Fruit fly (Drosophila melanogaster) whole organism, embryonic: ENCODE measurements around the gene asun.

Experiments used
- Antp ChIP-seq: fragments of 200-800 bp; sonication (Bioruptor generic); optimal IDR thresholded peaks from 3 replicates; lab custom pipeline; 2016; ENCODE audit warnings: missing biosample characterization, missing genetic modification characterization
- Asciz ChIP-seq: fragments of 200-800 bp; sonication (Bioruptor generic); optimal IDR thresholded peaks from 2 replicates; lab custom pipeline; 2017; ENCODE audit warnings: missing biosample characterization, mild to moderate bottlenecking, missing genetic modification characterization, missing genetic modification reagents
- CG10366 ChIP-seq: fragments of 200-800 bp; sonication (Bioruptor generic); IDR thresholded peaks from 2 replicates; pipeline ENCODE4 v1.3.6; 2022; ENCODE audit warnings: missing biosample characterization, missing genetic modification characterization
- CG10654 ChIP-seq: fragments of 200-800 bp; sonication (Bioruptor generic); optimal IDR thresholded peaks from 2 replicates; lab custom pipeline; 2016; ENCODE audit warnings: missing biosample characterization, missing genetic modification characterization
- CG11247 ChIP-seq: fragments of 200-800 bp; sonication (Bioruptor generic); IDR thresholded peaks from 2 replicates; pipeline ENCODE4 v1.3.6; 2022; ENCODE audit warnings: missing biosample characterization, missing genetic modification characterization
- CG12104 ChIP-seq: fragments of 200-800 bp; sonication (Bioruptor generic); optimal IDR thresholded peaks from 3 replicates; lab custom pipeline; 2016; ENCODE audit warnings: missing biosample characterization, missing genetic modification characterization
- CG12299 ChIP-seq: fragments of 200-800 bp; sonication (Bioruptor generic); optimal IDR thresholded peaks from 2 replicates; lab custom pipeline; 2018; ENCODE audit warnings: missing biosample characterization, mild to moderate bottlenecking, missing genetic modification characterization
- CG12744 ChIP-seq: fragments of 200-800 bp; sonication (Bioruptor generic); optimal IDR thresholded peaks from 2 replicates; lab custom pipeline; 2016; ENCODE audit warnings: missing biosample characterization, missing genetic modification characterization
- CG13287 ChIP-seq: fragments of 200-800 bp; sonication (Bioruptor generic); IDR thresholded peaks from 2 replicates; pipeline ENCODE4 v1.3.6; 2022; ENCODE audit warnings: missing biosample characterization, missing genetic modification characterization; ENCODE audit not compliant: partially characterized antibody
- CG1832 ChIP-seq: fragments of 200-800 bp; sonication (Bioruptor generic); optimal IDR thresholded peaks from 2 replicates; lab custom pipeline; 2017; ENCODE audit warnings: missing biosample characterization, mild to moderate bottlenecking, missing genetic modification characterization, inconsistent platforms
- CG2202 ChIP-seq: fragments of 200-800 bp; sonication (Bioruptor generic); optimal IDR thresholded peaks from 2 replicates; lab custom pipeline; 2018; ENCODE audit warnings: missing biosample characterization, mild to moderate bottlenecking, missing genetic modification characterization
- CG2678 ChIP-seq: fragments of 200-800 bp; sonication (Bioruptor generic); optimal IDR thresholded peaks from 3 replicates; lab custom pipeline; 2019; ENCODE audit warnings: missing biosample characterization, mild to moderate bottlenecking, missing genetic modification characterization, moderate library complexity
- CG3407 ChIP-seq: fragments of 200-800 bp; sonication (Bioruptor generic); optimal IDR thresholded peaks from 2 replicates; lab custom pipeline; 2018; ENCODE audit warnings: missing biosample characterization, mild to moderate bottlenecking, missing genetic modification characterization
- CG5953 ChIP-seq: fragments of 200-800 bp; sonication (Bioruptor generic); IDR thresholded peaks from 2 replicates; pipeline ENCODE4 v1.3.6; 2022; ENCODE audit warnings: missing biosample characterization, missing genetic modification characterization
- CG6272 ChIP-seq: fragments of 200-800 bp; sonication (Bioruptor generic); IDR thresholded peaks from 2 replicates; pipeline ENCODE4 v1.3.6; 2022; ENCODE audit warnings: missing biosample characterization, missing genetic modification characterization
- CG7963 ChIP-seq: fragments of 200-800 bp; sonication (Bioruptor generic); IDR thresholded peaks from 3 replicates; pipeline ENCODE4 v1.3.6; 2022; ENCODE audit warnings: missing biosample characterization, missing genetic modification characterization; ENCODE audit not compliant: partially characterized antibody
- CG8388 ChIP-seq: fragments of 200-800 bp; sonication (Bioruptor generic); optimal IDR thresholded peaks from 2 replicates; lab custom pipeline; 2019; ENCODE audit warnings: missing biosample characterization, mild to moderate bottlenecking, missing genetic modification characterization, moderate library complexity
- CTCF ChIP-seq: fragments of 200-800 bp; sonication (Bioruptor generic); optimal IDR thresholded peaks from 2 replicates; lab custom pipeline; 2017; ENCODE audit warnings: missing biosample characterization, mild to moderate bottlenecking, missing genetic modification characterization, moderate library complexity
- Deaf1 ChIP-seq: fragments of 200-800 bp; optimal IDR thresholded peaks from 3 replicates; lab custom pipeline; 2019; ENCODE audit warnings: missing biosample characterization, mild to moderate bottlenecking, missing genetic modification characterization, moderate library complexity
- Ets65A ChIP-seq: fragments of 200-800 bp; sonication (Bioruptor generic); peaks from one replicate; lab custom pipeline; 2016; ENCODE audit warnings: missing biosample characterization, missing genetic modification characterization
- Hr78 ChIP-seq, 2 experiments: fragments of 200-800 bp in 1 of 2; fragments of >200 bp in 1 of 2; sonication (Bioruptor generic) in 1 of 2; optimal IDR thresholded peaks; 2 replicates each; lab custom pipeline; 2017 to 2019; ENCODE audit warnings: missing biosample characterization in 2 of 2, missing genetic modification characterization in 2 of 2, mild to moderate bottlenecking in 1 of 2, moderate library complexity in 1 of 2
- MESR4 ChIP-seq: fragments of 200-800 bp; sonication (Bioruptor generic); optimal IDR thresholded peaks from 2 replicates; lab custom pipeline; 2018; ENCODE audit warnings: missing biosample characterization, mild to moderate bottlenecking, missing genetic modification characterization, moderate library complexity
- NfI ChIP-seq: fragments of 200-800 bp; sonication (Bioruptor generic); optimal IDR thresholded peaks from 3 replicates; lab custom pipeline; 2018; ENCODE audit warnings: missing biosample characterization, mild to moderate bottlenecking, missing genetic modification characterization, moderate library complexity
- Pdp1 ChIP-seq, 2 experiments: fragments of 200-800 bp; sonication (Bioruptor generic); optimal IDR thresholded peaks; 3 replicates each; lab custom pipeline; 2016; ENCODE audit warnings: missing biosample characterization in 2 of 2, missing genetic modification characterization in 2 of 2, mild to moderate bottlenecking in 1 of 2, moderate library complexity in 1 of 2
- Ravus ChIP-seq: fragments of 200-800 bp; sonication (Bioruptor generic); IDR thresholded peaks from 2 replicates; pipeline ENCODE4 v1.3.6; 2022; ENCODE audit warnings: missing biosample characterization, missing genetic modification characterization
- Sry-β ChIP-seq: fragments of 200-800 bp; sonication (Bioruptor generic); optimal IDR thresholded peaks from 2 replicates; lab custom pipeline; 2018; ENCODE audit warnings: missing biosample characterization, mild to moderate bottlenecking, missing genetic modification characterization, moderate library complexity
- ac ChIP-seq: fragments of 200-800 bp; sonication (Bioruptor generic); optimal IDR thresholded peaks from 3 replicates; lab custom pipeline; 2017; ENCODE audit warnings: missing biosample characterization, mild to moderate bottlenecking, missing genetic modification characterization
- al ChIP-seq: fragments of 200-800 bp; sonication (Bioruptor generic); IDR thresholded peaks from 2 replicates; pipeline ENCODE4 v1.3.6; 2022; ENCODE audit warnings: missing biosample characterization, missing genetic modification characterization
- cato ChIP-seq: fragments of 200-800 bp; sonication (Bioruptor generic); optimal IDR thresholded peaks from 2 replicates; lab custom pipeline; 2016; ENCODE audit warnings: missing biosample characterization, missing genetic modification characterization, borderline replicate concordance
- croc ChIP-seq: fragments of 200-800 bp; sonication (Bioruptor generic); conservative IDR thresholded peaks from 3 replicates; pipeline ENCODE4 v1.3.6; 2022; ENCODE audit warnings: missing biosample characterization, missing genetic modification characterization
- crol ChIP-seq: fragments of 200-800 bp; sonication (Bioruptor generic); IDR thresholded peaks from 2 replicates; pipeline ENCODE4 v1.3.6; 2022; ENCODE audit warnings: missing biosample characterization, missing genetic modification characterization
- cwo ChIP-seq: fragments of 200-800 bp; sonication (Bioruptor generic); optimal IDR thresholded peaks from 3 replicates; lab custom pipeline; 2017; ENCODE audit warnings: missing biosample characterization, missing genetic modification characterization, mild to moderate bottlenecking, moderate library complexity, missing genetic modification reagents
- dm ChIP-seq: fragments of 200-800 bp; sonication (Bioruptor generic); optimal IDR thresholded peaks from 3 replicates; lab custom pipeline; 2016; ENCODE audit warnings: missing biosample characterization, missing genetic modification characterization
- fru ChIP-seq: fragments of >200 bp; optimal IDR thresholded peaks from 2 replicates; lab custom pipeline; 2017
- gem ChIP-seq: fragments of 200-800 bp; sonication (Bioruptor generic); optimal IDR thresholded peaks from 2 replicates; lab custom pipeline; 2019; ENCODE audit warnings: missing biosample characterization, mild to moderate bottlenecking, missing genetic modification characterization, moderate library complexity
- grn ChIP-seq: fragments of 200-800 bp; sonication (Bioruptor generic); optimal IDR thresholded peaks from 3 replicates; lab custom pipeline; 2017; ENCODE audit warnings: missing biosample characterization, missing genetic modification characterization
- inv ChIP-seq: fragments of 200-800 bp; sonication (Bioruptor generic); IDR thresholded peaks from 2 replicates; pipeline ENCODE4 v1.3.6; 2022; ENCODE audit warnings: missing biosample characterization, missing genetic modification characterization; ENCODE audit not compliant: partially characterized antibody
- jing ChIP-seq: fragments of 200-800 bp; sonication (Bioruptor generic); optimal IDR thresholded peaks from 2 replicates; lab custom pipeline; 2018; ENCODE audit warnings: missing biosample characterization, mild to moderate bottlenecking, missing genetic modification characterization
- knrl ChIP-seq: fragments of 200-800 bp; sonication (Bioruptor generic); IDR thresholded peaks from 3 replicates; pipeline ENCODE4 v1.3.6; 2022; ENCODE audit warnings: missing biosample characterization, missing genetic modification characterization; ENCODE audit not compliant: partially characterized antibody
- lola ChIP-seq, 3 experiments: fragments of >200 bp in 2 of 3; fragments of 200-800 bp in 1 of 3; sonication (Bioruptor generic) in 1 of 3; optimal IDR thresholded peaks; 2 replicates each; lab custom pipeline; 2017 to 2019; ENCODE audit warnings: missing biosample characterization in 3 of 3, missing genetic modification characterization in 3 of 3, mild to moderate bottlenecking in 1 of 3, moderate library complexity in 1 of 3
- nau ChIP-seq: fragments of 200-800 bp; sonication (Bioruptor generic); optimal IDR thresholded peaks from 3 replicates; lab custom pipeline; 2017; ENCODE audit warnings: missing biosample characterization, mild to moderate bottlenecking, missing genetic modification characterization, missing genetic modification reagents
- org-1 ChIP-seq: fragments of 200-800 bp; sonication (Bioruptor generic); optimal IDR thresholded peaks from 2 replicates; lab custom pipeline; 2017; ENCODE audit warnings: missing biosample characterization, missing genetic modification characterization
- pum ChIP-seq: fragments of 200-800 bp; sonication (Bioruptor generic); optimal IDR thresholded peaks from 2 replicates; lab custom pipeline; 2016; ENCODE audit warnings: missing biosample characterization, missing genetic modification characterization
- scrt ChIP-seq: fragments of 200-800 bp; sonication (Bioruptor generic); optimal IDR thresholded peaks from 2 replicates; lab custom pipeline; 2018; ENCODE audit warnings: missing biosample characterization, mild to moderate bottlenecking, missing genetic modification characterization, moderate library complexity
- sim ChIP-seq: fragments of 200-800 bp; sonication (Bioruptor generic); IDR thresholded peaks from 2 replicates; pipeline ENCODE4 v1.3.6; 2022; ENCODE audit warnings: missing biosample characterization, missing genetic modification characterization
- slbo ChIP-seq: fragments of 200-800 bp; sonication (Bioruptor generic); IDR thresholded peaks from 2 replicates; pipeline ENCODE4 v1.3.6; 2022; ENCODE audit warnings: missing biosample characterization, missing genetic modification characterization
- sob ChIP-seq: fragments of 200-800 bp; sonication (Bioruptor generic); IDR thresholded peaks from 2 replicates; pipeline ENCODE4 v1.3.6; 2022; ENCODE audit warnings: missing biosample characterization, missing genetic modification characterization
- sug ChIP-seq: fragments of 200-800 bp; optimal IDR thresholded peaks from 2 replicates; lab custom pipeline; 2019; ENCODE audit warnings: missing biosample characterization, mild to moderate bottlenecking, missing genetic modification characterization, moderate library complexity
- unc-4 ChIP-seq: fragments of 200-800 bp; sonication (Bioruptor generic); IDR thresholded peaks from 2 replicates; pipeline ENCODE4 v1.3.6; 2022; ENCODE audit warnings: missing biosample characterization, missing genetic modification characterization; ENCODE audit not compliant: partially characterized antibody

Gene asun

dm6 chr3R:16242461-16242934 lies 21.6 kb upstream of the asun start (continued):
- TF ChIP-seq grn (GFP tag; lab: Kevin White, UChicago) = no peak
- no peak for TF ChIP-seq Ravus
- TF ChIP-seq CG10366 (GFP tag; lab: Robert Waterston, UW) = no peak
- no peak for TF ChIP-seq croc (GFP tag; lab: Robert Waterston, UW)
- TF ChIP-seq knrl (GFP tag; lab: Robert Waterston, UW) = no peak
- no peak for TF ChIP-seq CG12104 (GFP tag; lab: Kevin White, UChicago)
- TF ChIP-seq Sry-β (GFP tag; lab: Kevin White, UChicago) = no peak
- TF ChIP-seq dm (GFP tag; lab: Kevin White, UChicago) = peak; percentile 53
- no peak for TF ChIP-seq CG10654 (GFP tag; lab: Kevin White, UChicago)
- TF ChIP-seq al (GFP tag; lab: Robert Waterston, UW) = no peak
- TF ChIP-seq Deaf1 (tag; lab: Kevin White, UChicago) = peak; percentile 98
- peak; percentile 91 for TF ChIP-seq Ets65A (GFP tag; lab: Kevin White, UChicago)
- peak; percentile 100 for TF ChIP-seq CG1832 (GFP tag; lab: Kevin White, UChicago)
- no peak for TF ChIP-seq NfI
- TF ChIP-seq CG12299 = peak; percentile 51
- no peak for TF ChIP-seq CG3407 (GFP tag; lab: Kevin White, UChicago)
- TF ChIP-seq CG11247 (GFP tag; lab: Robert Waterston, UW) = no peak
- no peak for TF ChIP-seq sob (GFP tag; lab: Robert Waterston, UW)
- TF ChIP-seq MESR4 (GFP tag; lab: Kevin White, UChicago) = peak; percentile 36
- TF ChIP-seq CG5953 = no peak
- TF ChIP-seq sim = no peak
- TF ChIP-seq nau (GFP tag; lab: Kevin White, UChicago) = peak; percentile 64
- peak; percentile 54 for TF ChIP-seq ac (GFP tag; lab: Kevin White, UChicago)
- TF ChIP-seq inv (GFP tag; lab: Robert Waterston, UW) = no peak
- peak; percentile 8 for TF ChIP-seq Asciz (GFP tag; lab: Kevin White, UChicago)
- TF ChIP-seq Hr78 (GFP tag; optimal IDR thresholded peaks at IDR 0.05; lab: Kevin White, UChicago) = peak in 1 of 2 experiments; percentile 64
- no peak for TF ChIP-seq CG8388 (GFP tag; lab: Kevin White, UChicago)
- no peak for TF ChIP-seq CG2202 (tag; lab: Kevin White, UChicago)
- no peak for TF ChIP-seq cato (GFP tag; lab: Kevin White, UChicago)
- no peak for TF ChIP-seq lola (GFP tag; optimal IDR thresholded peaks at IDR 0.05; lab: Kevin White, UChicago)
- no peak for TF ChIP-seq unc-4 (GFP tag; lab: Robert Waterston, UW)
- no peak for TF ChIP-seq pum (GFP tag; lab: Kevin White, UChicago)
- TF ChIP-seq, all 482 proteins: peak for 174

- TF ChIP-seq sug (tag; lab: Kevin White, UChicago) (peak; percentile 33), fru (lab: Kevin White, UChicago) (no peak), jing (GFP tag; lab: Kevin White, UChicago) (no peak), Antp (GFP tag; lab: Kevin White, UChicago) (no peak), scrt (GFP tag; lab: Kevin White, UChicago) (peak; percentile 59), slbo (GFP tag; lab: Robert Waterston, UW) (no peak), gem (tag; lab: Kevin White, UChicago) (peak; percentile 15), CG13287 (peak; percentile 20; the same call in 1 of the 2 replicates), CTCF (GFP tag; lab: Kevin White, UChicago) (peak; percentile 91), CG2678 (peak; percentile 9), crol (GFP tag; lab: Robert Waterston, UW) (peak; percentile 97), CG7963 (0 out of 3 replicates have a peak, but pooled peaks have one; percentile 15), Pdp1 (GFP tag; optimal IDR thresholded peaks at IDR 0.05; lab: Kevin White, UChicago) (peak in 1 of 2 experiments; percentile 14), CG6272 (GFP tag; lab: Robert Waterston, UW) (no peak), org-1 (GFP tag; lab: Kevin White, UChicago) (no peak), CG12744 (GFP tag; lab: Kevin White, UChicago) (no peak), CG1832 (GFP tag; lab: Kevin White, UChicago) (no peak), cwo (peak; percentile 14)
These were observed 19.7 kb upstream of the asun start for dm6 chr3R:16244241-16244977.
